Fruit fly (Drosophila melanogaster): ENCODE measurements around the gene CG10898.

CG10898 gene

DNA sequence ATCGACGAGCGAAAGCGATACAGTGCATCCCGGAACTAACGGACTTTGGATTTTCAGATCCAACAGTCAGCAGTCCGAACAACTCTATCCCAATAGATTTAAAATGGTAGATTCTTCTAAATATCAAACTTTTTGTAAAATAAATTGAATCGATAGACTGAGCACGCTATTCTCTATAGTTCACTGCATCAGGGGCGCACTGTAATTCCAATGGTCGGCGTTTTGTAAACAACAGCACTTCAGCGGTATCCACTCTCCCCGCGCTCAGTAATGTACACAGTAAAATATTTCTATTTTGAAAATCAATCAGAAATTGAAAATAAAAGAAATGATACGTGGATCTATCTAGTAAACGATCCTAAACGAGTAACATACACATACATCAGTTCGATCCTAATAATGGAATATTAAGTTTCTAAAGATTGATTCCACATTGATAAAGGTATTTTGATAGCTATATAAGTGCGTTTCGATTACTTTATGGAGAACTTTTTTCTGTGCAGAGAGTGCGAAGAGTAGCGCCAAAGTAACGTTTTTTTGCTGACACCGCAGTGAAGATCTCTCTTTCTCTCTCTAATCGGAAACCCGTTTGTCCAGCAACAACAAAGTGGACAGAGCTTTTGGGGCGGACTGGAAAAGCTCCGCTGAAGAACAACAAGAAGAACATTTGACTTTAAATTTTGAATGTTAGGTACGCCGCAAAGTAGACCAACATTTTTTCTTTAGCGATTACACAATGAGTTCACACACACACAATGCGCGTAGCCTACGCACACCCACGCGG is 4.9 kb downstream of the CG10898 start (continued):
- TF ChIP-seq MESR4 (GFP tag; optimal IDR thresholded peaks at IDR 0.05) (no peak), dmrt99B (tag; optimal IDR thresholded peaks at IDR 0.05) (peak; percentile 95), tx (GFP tag; optimal IDR thresholded peaks at IDR 0.05) (peak; percentile 85), chn (GFP tag; optimal IDR thresholded peaks at IDR 0.05) (peak; percentile 80), CG12236 (GFP tag; optimal IDR thresholded peaks at IDR 0.05) (peak; percentile 64), sens (GFP tag) (peak; percentile 99), H15 (GFP tag; IDR thresholded peaks at IDR 0.05) (peak; percentile 91), CG4424 (GFP tag; optimal IDR thresholded peaks at IDR 0.05) (peak; percentile 95), CG7839 (tag; optimal IDR thresholded peaks at IDR 0.05) (peak; percentile 92), CG33557 (GFP tag; optimal IDR thresholded peaks at IDR 0.05) (peak; percentile 18), CG31365 (tag; optimal IDR thresholded peaks at IDR 0.05) (peak; percentile 77), CG4707 (GFP tag; optimal IDR thresholded peaks at IDR 0.05) (peak; percentile 60), CG3838 (GFP tag; optimal IDR thresholded peaks at IDR 0.05) (peak; percentile 38)

DNA sequence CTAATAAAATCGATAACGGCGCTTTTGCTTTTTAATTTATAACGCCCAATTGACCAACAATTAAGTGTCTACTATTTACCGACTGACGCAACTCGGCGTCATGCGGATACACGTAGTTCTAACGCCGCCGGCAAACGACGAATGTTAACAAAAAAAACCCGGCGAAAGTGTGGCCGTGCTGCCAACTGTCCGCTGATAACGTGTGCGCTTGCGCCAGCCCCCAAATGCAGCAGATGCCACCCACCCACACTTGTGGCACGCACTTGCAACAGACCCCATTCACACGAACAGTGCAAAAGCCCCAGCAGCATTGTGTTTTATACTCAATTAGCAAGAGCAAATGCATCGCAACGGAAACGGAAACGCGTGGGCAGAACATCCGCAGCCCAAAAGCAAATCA is 5.6 kb downstream of the CG10898 start:
- TF ChIP-seq Nf-YA (GFP tag; IDR thresholded peaks at IDR 0.05) (no peak), Atf-2 (GFP tag; optimal IDR thresholded peaks at IDR 0.05) (no peak), scrt (GFP tag; optimal IDR thresholded peaks at IDR 0.05) (peak; percentile 67), wdn (GFP tag; IDR thresholded peaks at IDR 0.05) (0 out of 2 replicates have a peak, but pooled peaks have one; percentile 5), mirr (GFP tag; optimal IDR thresholded peaks at IDR 0.05) (peak; percentile 12), CG7357 (GFP tag; IDR thresholded peaks at IDR 0.05) (no peak), Dp (GFP tag; optimal IDR thresholded peaks at IDR 0.05) (no peak), Asciz (GFP tag; optimal IDR thresholded peaks at IDR 0.05) (no peak), inv (GFP tag; IDR thresholded peaks at IDR 0.05; ENCODE audit: partially characterized antibody) (peak; percentile 33; the same call in 1 of the 2 replicates), odd (GFP tag; optimal IDR thresholded peaks at IDR 0.05) (peak; percentile 6), CG10274 (GFP tag; optimal IDR thresholded peaks at IDR 0.05) (no peak), Med (GFP tag) (peak; percentile 41), Hey (tag; optimal IDR thresholded peaks at IDR 0.05) (peak; percentile 53), CG9727 (GFP tag; optimal IDR thresholded peaks at IDR 0.05) (no peak), Doc3 (GFP tag; IDR thresholded peaks at IDR 0.05; ENCODE audit: partially characterized antibody) (no peak), CG10979 (tag; optimal IDR thresholded peaks at IDR 0.05) (no peak), CG7745 (tag; optimal IDR thresholded peaks at IDR 0.05) (no peak), cg (GFP tag; optimal IDR thresholded peaks at IDR 0.05) (peak; percentile 12), da (GFP tag; optimal IDR thresholded peaks at IDR 0.05) (no peak), Hsf (GFP tag; optimal IDR thresholded peaks at IDR 0.05) (no peak), Blimp-1 (GFP tag; optimal IDR thresholded peaks at IDR 0.05) (no peak), aop (GFP tag; IDR thresholded peaks at IDR 0.05) (0 out of 2 replicates have a peak, but pooled peaks have one; percentile 7), CG34422 (GFP tag; IDR thresholded peaks at IDR 0.05) (0 out of 3 replicates have a peak, but pooled peaks have one; percentile 6), Max (GFP tag; optimal IDR thresholded peaks at IDR 0.05) (no peak), Bgb (GFP tag; IDR thresholded peaks at IDR 0.05; ENCODE audit: partially characterized antibody) (0 out of 2 replicates have a peak, but pooled peaks have one; percentile 12), danr (GFP tag; IDR thresholded peaks at IDR 0.05) (no peak), CG6654 (GFP tag; optimal IDR thresholded peaks at IDR 0.05) (no peak), CG10209 (GFP tag; optimal IDR thresholded peaks at IDR 0.05) (no peak), ranshi (GFP tag; IDR thresholded peaks at IDR 0.05) (0 out of 2 replicates have a peak, but pooled peaks have one; percentile 6), ci (GFP tag; IDR thresholded peaks at IDR 0.05) (0 out of 3 replicates have a peak, but pooled peaks have one; percentile 11), CG31388 (GFP tag; optimal IDR thresholded peaks at IDR 0.05) (no peak), Awh (GFP tag; IDR thresholded peaks at IDR 0.05) (no peak), CG6813 (GFP tag; optimal IDR thresholded peaks at IDR 0.05) (peak; percentile 30), CG3847 (GFP tag; IDR thresholded peaks at IDR 0.05) (no peak), salm (tag; optimal IDR thresholded peaks at IDR 0.05) (peak; percentile 11)

All from whole organism, embryonic.